Worm (Caenorhabditis elegans) whole organism, late embryonic: ENCODE measurements around the gene C04F6.7.

Source experiments
- C38D4.7 ChIP-seq: fragments of 200-800 bp; sonication (Bioruptor generic); optimal IDR thresholded peaks from 2 replicates; lab custom pipeline; 2018; ENCODE audit warnings: mild to moderate bottlenecking, missing genetic modification characterization, moderate library complexity, missing compliant biosample characterization
- ahr-1 ChIP-seq: sonication (generic microtip); optimal IDR thresholded peaks from 2 replicates; lab custom pipeline; 2016; ENCODE audit warnings: missing genetic modification characterization, missing compliant biosample characterization
- ama-1 ChIP-seq: fragments of 150-350 bp; optimal IDR thresholded peaks from 2 replicates; lab custom pipeline; 2014
- ceh-14 ChIP-seq: sonication (generic microtip); optimal IDR thresholded peaks from 2 replicates; lab custom pipeline; 2016; ENCODE audit warnings: missing genotype, missing genetic modification characterization, missing compliant biosample characterization
- ceh-45 ChIP-seq: fragments of 200-800 bp; sonication (Bioruptor generic); IDR thresholded peaks from 2 replicates; pipeline ENCODE4 v1.3.6; 2022; ENCODE audit warnings: missing genetic modification reagents, missing genetic modification characterization, missing compliant biosample characterization
- ceh-6 ChIP-seq: fragments of 200-800 bp; sonication (Bioruptor generic); optimal IDR thresholded peaks from 2 replicates; lab custom pipeline; 2018; ENCODE audit warnings: mild to moderate bottlenecking, missing genetic modification characterization, missing compliant biosample characterization
- dmd-4 ChIP-seq: sonication (generic microtip); optimal IDR thresholded peaks from 2 replicates; lab custom pipeline; 2016; ENCODE audit warnings: borderline replicate concordance, missing genetic modification characterization, missing compliant biosample characterization
- ets-4 ChIP-seq: sonication (generic microtip); optimal IDR thresholded peaks from 2 replicates; lab custom pipeline; 2016; ENCODE audit warnings: missing genetic modification characterization, missing compliant biosample characterization
- hlh-8 ChIP-seq: sonication (generic microtip); optimal IDR thresholded peaks from 2 replicates; lab custom pipeline; 2016; ENCODE audit warnings: missing genotype, missing genetic modification characterization, missing compliant biosample characterization
- nhr-11 ChIP-seq: fragments of 150-350 bp; optimal IDR thresholded peaks from 2 replicates; lab custom pipeline; 2014; ENCODE audit warnings: missing biosample characterization, missing genetic modification characterization
- pqm-1 ChIP-seq: sonication (generic microtip); optimal IDR thresholded peaks from 2 replicates; lab custom pipeline; 2016; ENCODE audit warnings: missing genetic modification characterization, missing compliant biosample characterization
- zip-5 ChIP-seq: sonication (generic microtip); optimal IDR thresholded peaks from 2 replicates; lab custom pipeline; 2016; ENCODE audit warnings: missing genetic modification characterization, missing compliant biosample characterization
- ztf-16 ChIP-seq: sonication (generic microtip); optimal IDR thresholded peaks from 2 replicates; lab custom pipeline; 2017; ENCODE audit warnings: missing genetic modification characterization, missing compliant biosample characterization

- TF ChIP-seq ahr-1 (tag; lab: Kevin White, UChicago) (no peak), C38D4.7 (GFP tag; lab: Kevin White, UChicago) (no peak), ztf-16 (tag; lab: Kevin White, UChicago) (no peak), dmd-4 (tag; lab: Kevin White, UChicago) (no peak), ama-1 (lab: Kevin White, UChicago) (no peak), hlh-8 (tag; lab: Kevin White, UChicago) (no peak), ets-4 (tag; lab: Kevin White, UChicago) (no peak), ceh-45 (GFP tag; lab: Robert Waterston, UW) (no peak), nhr-11 (tag; lab: Kevin White, UChicago) (no peak), ceh-6 (no peak), pqm-1 (tag; lab: Kevin White, UChicago) (no peak), ceh-14 (no peak), zip-5 (no peak)
Observed at ce11 chrX:3375320-3375719, 43.7 kb downstream of the C04F6.7 start.
